Fruit fly (Drosophila melanogaster): Measurements from ENCODE around the gene yellow-k.

The yellow-k gene

DNA sequence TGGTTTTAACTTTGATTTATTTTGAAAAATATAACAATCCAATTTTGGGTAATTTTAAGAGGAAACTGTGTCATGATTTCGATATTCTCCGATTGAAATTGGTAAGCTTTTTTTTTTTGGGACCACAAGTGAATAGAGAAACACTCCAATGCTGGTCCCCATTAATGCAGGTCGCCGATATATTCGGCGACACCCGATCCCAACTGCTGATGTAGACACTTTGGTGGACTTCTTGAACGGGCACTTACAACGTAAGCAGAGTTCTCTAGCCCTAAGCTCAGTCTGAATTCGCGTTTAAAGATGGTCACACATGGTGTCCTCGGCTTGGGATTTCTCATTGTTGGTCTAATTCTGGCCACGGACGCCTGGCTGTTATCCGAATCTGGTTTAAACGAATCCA is at the start of gene yellow-k:
Gene yellow-k, plus strand, starts transcription at position 301 of the 400 bp plus-strand sequence.
- TF ChIP-seq pita (GFP tag; optimal IDR thresholded peaks at IDR 0.05) (no peak), CG10959 (GFP tag; IDR thresholded peaks at IDR 0.05) (no peak), Chrac-16 (GFP tag; optimal IDR thresholded peaks at IDR 0.05) (no peak)

DNA sequence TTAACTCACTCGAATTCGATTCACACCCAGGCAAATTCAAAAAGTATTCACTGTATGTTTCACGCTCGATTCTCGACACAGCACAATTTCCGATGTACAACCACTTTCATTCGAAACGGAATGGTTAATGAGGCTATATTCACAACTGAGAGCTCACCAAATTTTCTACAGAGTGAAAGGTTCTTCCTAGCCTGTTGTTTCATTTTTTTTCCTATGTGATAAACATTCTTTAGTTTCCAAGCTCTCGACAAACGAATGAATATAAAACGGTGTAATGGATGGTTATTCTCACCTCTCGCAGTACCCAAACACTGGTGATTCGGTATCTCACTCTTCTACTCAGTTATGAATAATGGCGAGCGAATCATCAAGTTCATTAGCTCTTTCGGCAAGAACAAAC is 46.4 kb upstream of the yellow-k start, which contains the start of gene cocoon:
Gene cocoon, minus strand, starts transcription at position 101 of the 400 bp plus-strand sequence.
- no peak for TF ChIP-seq trh (GFP tag; optimal IDR thresholded peaks at IDR 0.05)
- no peak for TF ChIP-seq CG7556 (GFP tag; optimal IDR thresholded peaks at IDR 0.05)
- no peak for TF ChIP-seq disco-r (GFP tag; optimal IDR thresholded peaks at IDR 0.05)
- TF ChIP-seq lola (GFP tag; optimal IDR thresholded peaks at IDR 0.05): no peak
- TF ChIP-seq dimm (GFP tag; IDR thresholded peaks at IDR 0.05): no peak
- TF ChIP-seq CG15696 (tag; optimal IDR thresholded peaks at IDR 0.05): no peak
- TF ChIP-seq CG9727 (GFP tag; optimal IDR thresholded peaks at IDR 0.05): no peak
- no peak for TF ChIP-seq CG10147 (GFP tag; optimal IDR thresholded peaks at IDR 0.05)
- no peak for TF ChIP-seq fd96Cb (tag; optimal IDR thresholded peaks at IDR 0.05)
- no peak for TF ChIP-seq NC2β (GFP tag; optimal IDR thresholded peaks at IDR 0.05)
- TF ChIP-seq CG17186 (GFP tag; optimal IDR thresholded peaks at IDR 0.05): no peak
- no peak for TF ChIP-seq gcm (GFP tag; optimal IDR thresholded peaks at IDR 0.05)

DNA sequence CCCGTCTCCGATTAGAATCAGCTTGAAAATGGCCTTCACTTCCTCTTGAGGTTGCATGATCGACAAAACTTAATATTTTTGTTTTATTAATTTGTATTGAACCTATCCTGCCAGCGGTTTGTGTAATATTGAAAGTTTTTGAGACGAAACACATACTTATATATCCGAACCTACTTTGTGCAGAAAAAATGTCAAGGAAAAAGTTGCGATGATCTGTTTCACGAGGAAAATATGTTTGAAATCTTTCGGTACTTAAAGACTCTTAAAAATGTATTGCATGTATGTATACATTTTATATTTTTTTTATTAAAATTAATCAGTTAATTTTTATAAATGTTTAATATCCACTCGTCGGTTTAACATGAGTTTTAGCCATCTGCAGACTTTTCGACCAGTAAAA is 35.1 kb upstream of the yellow-k start, which contains the start of gene Ran-like:
Gene Ran-like, minus strand, starts transcription at position 101 of the 400 bp plus-strand sequence.
- TF ChIP-seq insv (GFP tag; optimal IDR thresholded peaks at IDR 0.05) (no peak), Dbx (GFP tag; IDR thresholded peaks at IDR 0.05) (no peak), stwl (tag; optimal IDR thresholded peaks at IDR 0.05) (no peak), CG6654 (GFP tag; optimal IDR thresholded peaks at IDR 0.05) (no peak), CG15514 (GFP tag; optimal IDR thresholded peaks at IDR 0.05) (no peak), scrt (GFP tag; optimal IDR thresholded peaks at IDR 0.05) (no peak), knrl (GFP tag; IDR thresholded peaks at IDR 0.05; ENCODE audit: partially characterized antibody) (no peak), CG13123 (GFP tag; optimal IDR thresholded peaks at IDR 0.05) (no peak), org-1 (GFP tag; optimal IDR thresholded peaks at IDR 0.05) (no peak), CG1792 (GFP tag; optimal IDR thresholded peaks at IDR 0.05) (no peak), Oaz (GFP tag; IDR thresholded peaks at IDR 0.05) (no peak)

DNA sequence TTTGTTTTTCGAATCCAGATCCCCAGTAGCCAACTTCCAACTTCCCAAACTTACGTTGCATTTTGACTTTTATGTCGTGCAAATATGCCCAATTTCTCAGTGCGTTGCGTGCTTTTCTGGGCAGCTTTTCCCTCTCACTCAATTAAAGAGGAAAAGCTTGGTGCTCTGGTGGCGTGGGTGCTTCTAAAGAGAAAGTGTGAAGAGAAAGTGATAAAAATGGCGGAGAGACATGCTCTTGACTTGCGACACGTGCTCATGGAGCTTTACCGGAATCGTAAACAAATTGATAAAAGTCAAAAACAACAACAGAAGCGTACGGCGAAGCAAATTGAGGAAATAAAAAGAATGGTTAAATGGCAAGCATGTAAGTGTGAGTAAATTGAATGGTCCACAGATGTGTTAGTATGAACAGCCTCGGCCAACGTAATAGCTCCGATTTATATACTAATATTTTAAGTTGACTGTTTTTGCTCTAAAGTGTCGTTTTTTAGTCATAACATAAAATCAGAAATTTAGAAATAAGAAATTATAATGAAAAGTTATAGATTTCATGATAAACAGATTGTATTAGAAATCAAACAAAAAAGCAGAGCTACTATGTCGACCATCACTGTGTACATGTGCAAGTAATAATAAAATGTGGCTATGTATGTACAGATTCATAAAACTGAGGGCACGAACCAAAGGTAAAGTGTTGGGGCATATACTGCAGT is 26.4 kb upstream of the yellow-k start:
- TF ChIP-seq CG8359 (GFP tag; optimal IDR thresholded peaks at IDR 0.05; ENCODE audit: borderline replicate concordance) (peak; percentile 13), bowl (GFP tag; IDR thresholded peaks at IDR 0.05) (no peak), Tbp (GFP tag; optimal IDR thresholded peaks at IDR 0.05) (no peak), CG32772 (GFP tag; IDR thresholded peaks at IDR 0.05) (no peak), CHES-1-like (GFP tag; optimal IDR thresholded peaks at IDR 0.05) (no peak), phol (tag; optimal IDR thresholded peaks at IDR 0.05) (peak; percentile 36), CG34422 (GFP tag; IDR thresholded peaks at IDR 0.05) (peak; percentile 60; the same call in 1 of the 3 replicates), chinmo (GFP tag; IDR thresholded peaks at IDR 0.05; ENCODE audit: partially characterized antibody) (0 out of 4 replicates have a peak, but pooled peaks have one; percentile 12), CG17361 (GFP tag; IDR thresholded peaks at IDR 0.05) (peak; percentile 54; the same call in 2 of the 3 replicates), CG17359 (tag; optimal IDR thresholded peaks at IDR 0.05) (peak; percentile 48), br (optimal IDR thresholded peaks at IDR 0.05) (no peak), fd96Cb (tag; optimal IDR thresholded peaks at IDR 0.05) (peak; percentile 56), Jarid2 (GFP tag; optimal IDR thresholded peaks at IDR 0.05) (peak; percentile 3), cg (GFP tag; optimal IDR thresholded peaks at IDR 0.05) (peak; percentile 41), crp (GFP tag; optimal IDR thresholded peaks at IDR 0.05) (no peak), fd64A (GFP tag; optimal IDR thresholded peaks at IDR 0.05) (no peak), CG9876 (GFP tag; optimal IDR thresholded peaks at IDR 0.05) (no peak), CG10147 (GFP tag; optimal IDR thresholded peaks at IDR 0.05) (peak; percentile 15), Blimp-1 (GFP tag; optimal IDR thresholded peaks at IDR 0.05) (peak; percentile 37), Hmr (GFP tag; optimal IDR thresholded peaks at IDR 0.05) (peak; percentile 37), vvl (GFP tag; IDR thresholded peaks at IDR 0.05) (no peak)

Data from whole organism, embryonic.